Worm (Caenorhabditis elegans) whole organism, L1 larva: Measurements from ENCODE around the gene F28F9.3.

Source experiments
- elt-3 ChIP-seq, 6 experiments: fragments of 150-350 bp in 1 of 6; sonication (generic microtip); optimal IDR thresholded peaks; 2 replicates each; lab custom pipeline; 2017 to 2018; ENCODE audit warnings: missing biosample characterization in 6 of 6, missing genetic modification characterization in 6 of 6, inconsistent platforms in 1 of 6
- lin-13 ChIP-seq: fragments of 150-350 bp; optimal IDR thresholded peaks from 2 replicates; lab custom pipeline; 2014; ENCODE audit warnings: missing biosample characterization, missing genetic modification reagents, missing genetic modification characterization
- nhr-11 ChIP-seq: fragments of 150-350 bp; optimal IDR thresholded peaks from 2 replicates; lab custom pipeline; 2014; ENCODE audit warnings: missing biosample characterization, missing genetic modification characterization
- nhr-76 ChIP-seq: sonication (generic microtip); optimal IDR thresholded peaks from 2 replicates; lab custom pipeline; 2017; ENCODE audit warnings: missing biosample characterization, missing genetic modification characterization
- snpc-4 ChIP-seq: fragments of 150-350 bp; optimal IDR thresholded peaks from 2 replicates; lab custom pipeline; 2014; ENCODE audit warnings: missing biosample characterization, missing genetic modification characterization

- TF ChIP-seq elt-3 (tag; optimal IDR thresholded peaks at IDR 0.05; lab: Kevin White, UChicago) (no peak), lin-13 (GFP tag; lab: Kevin White, UChicago) (no peak), snpc-4 (tag; lab: Kevin White, UChicago) (no peak), nhr-11 (no peak), nhr-76 (no peak)
These were observed 26.9 kb downstream of the F28F9.3 start for ce11 chrIV:3853557-3853956.
